Fruit fly (Drosophila melanogaster): ENCODE data around the gene CG7653.

DNA sequence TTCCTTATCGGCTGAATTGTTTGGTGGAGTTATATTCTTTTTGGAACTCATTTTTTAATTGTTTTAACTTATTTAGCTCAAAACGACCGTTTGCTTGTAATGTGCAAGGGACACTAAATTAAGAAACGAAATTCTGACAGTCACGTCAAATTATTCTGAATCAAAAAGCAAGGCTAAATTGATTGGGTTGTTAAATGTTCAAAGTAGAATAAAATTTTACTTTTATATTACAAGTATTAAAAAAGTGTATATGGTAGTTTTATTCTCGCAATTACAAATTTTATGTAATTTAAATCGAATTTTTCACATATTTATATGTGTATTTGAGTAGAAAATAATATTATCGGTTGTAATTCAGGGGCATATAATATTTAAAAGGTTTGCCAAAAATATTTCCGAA lies 44.4 kb downstream of the CG7653 start, which contains the start of gene CG18518:
- TF ChIP-seq CTCF (optimal IDR thresholded peaks at IDR 0.05) = no peak
- TF ChIP-seq CG8478 (optimal IDR thresholded peaks at IDR 0.05) = no peak
